Worm (Caenorhabditis elegans): ENCODE data around the gene K06H7.1.

K06H7.1 gene

DNA sequence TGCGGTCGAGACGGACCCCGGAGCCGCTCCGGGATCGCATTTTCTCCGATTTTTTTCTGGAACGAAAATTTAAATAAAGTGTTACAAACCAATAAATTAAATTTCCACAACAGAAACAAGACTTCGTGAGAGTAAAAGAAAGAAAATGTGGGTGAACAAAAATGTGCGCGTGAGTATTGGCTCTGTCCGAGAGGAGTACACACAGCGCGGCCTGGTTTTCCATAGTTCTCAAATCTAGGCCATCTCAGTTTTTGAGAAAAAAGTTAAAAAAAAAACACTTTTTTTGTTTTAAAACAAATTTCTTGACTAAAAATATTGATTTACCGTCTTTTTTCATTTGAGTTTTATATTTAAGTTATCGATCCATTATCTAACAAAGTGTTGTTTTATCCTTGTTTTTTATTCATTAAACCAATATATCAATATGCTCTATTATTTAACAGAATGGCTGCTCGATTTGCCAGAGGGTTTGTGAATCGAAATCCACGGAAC, 45.5 kb downstream of the K06H7.1 start, which contains the start of the genes C14B9.8 and mrpl-18 (continued):
- TF ChIP-seq pax-3 (tag; optimal IDR thresholded peaks at IDR 0.05) (peak; percentile 70), sptf-1 (tag; optimal IDR thresholded peaks at IDR 0.05) (no peak), elt-3 (tag; optimal IDR thresholded peaks at IDR 0.05) (peak in 2 of 6 experiments; percentile 20 to 43), ama-1 (optimal IDR thresholded peaks at IDR 0.05) (no peak), Y116A8C.19 (tag; optimal IDR thresholded peaks at IDR 0.05; ENCODE audit: borderline replicate concordance) (peak; percentile 63), ets-5 (GFP tag; IDR thresholded peaks at IDR 0.05) (no peak), ces-1 (GFP tag; optimal IDR thresholded peaks at IDR 0.05) (no peak), zag-1 (tag; optimal IDR thresholded peaks at IDR 0.05) (no peak), ceh-8 (GFP tag; optimal IDR thresholded peaks at IDR 0.05) (no peak), fos-1 (tag; optimal IDR thresholded peaks at IDR 0.05) (no peak), nhr-237 (tag; optimal IDR thresholded peaks at IDR 0.05) (no peak), isw-1 (GFP tag; IDR thresholded peaks at IDR 0.05) (peak; percentile 66), nhr-90 (tag; optimal IDR thresholded peaks at IDR 0.05; ENCODE audit: poor library complexity) (peak; percentile 89), unc-62 (GFP tag; optimal IDR thresholded peaks at IDR 0.05) (no peak), aly-2 (tag; optimal IDR thresholded peaks at IDR 0.05) (peak; percentile 22), tlp-1 (tag; optimal IDR thresholded peaks at IDR 0.05) (no peak), ztf-4 (tag; optimal IDR thresholded peaks at IDR 0.05) (no peak), efl-1 (optimal IDR thresholded peaks at IDR 0.05) (peak; percentile 69 to 73), efl-1 (GFP tag; optimal IDR thresholded peaks at IDR 0.05 in 1 of 2) (peak; percentile 66 to 97), tbx-2 (tag; optimal IDR thresholded peaks at IDR 0.05) (peak; percentile 83), F16B12.6 (tag; optimal IDR thresholded peaks at IDR 0.05) (peak; percentile 43), egl-13 (tag; optimal IDR thresholded peaks at IDR 0.05) (peak; percentile 81), lir-3 (tag; optimal IDR thresholded peaks at IDR 0.05; ENCODE audit: poor library complexity) (peak; percentile 95), mep-1 (tag; optimal IDR thresholded peaks at IDR 0.05) (peak; percentile 73), zip-4 (GFP tag; optimal IDR thresholded peaks at IDR 0.05) (peak; percentile 6), jun-1 (tag; optimal IDR thresholded peaks at IDR 0.05) (no peak), lin-14 (GFP tag; optimal IDR thresholded peaks at IDR 0.05) (peak; percentile 62), unc-98 (GFP tag; IDR thresholded peaks at IDR 0.05) (peak; percentile 61), skn-1 (tag; optimal IDR thresholded peaks at IDR 0.05) (peak; percentile 13), snu-23 (GFP tag; optimal IDR thresholded peaks at IDR 0.05) (peak; percentile 73), nhr-71 (tag; optimal IDR thresholded peaks at IDR 0.05) (peak; percentile 87), nhr-11 (tag; optimal IDR thresholded peaks at IDR 0.05) (no peak), C04F5.9 (tag; optimal IDR thresholded peaks at IDR 0.05) (peak; percentile 78), xbp-1 (tag; optimal IDR thresholded peaks at IDR 0.05) (peak; percentile 80), elt-2 (tag; optimal IDR thresholded peaks at IDR 0.05) (peak; percentile 47), irx-1 (tag; optimal IDR thresholded peaks at IDR 0.05) (peak; percentile 94), nhr-19 (GFP tag; conservative IDR thresholded peaks at IDR 0.05) (peak; percentile 70), sox-4 (tag; optimal IDR thresholded peaks at IDR 0.05) (peak; percentile 78), lin-39 (tag; optimal IDR thresholded peaks at IDR 0.05) (peak; percentile 54), lin-13 (GFP tag; optimal IDR thresholded peaks at IDR 0.05) (peak; percentile 50), dpl-1 (GFP tag; optimal IDR thresholded peaks at IDR 0.05) (peak; percentile 54 to 71 (median 69)), mab-9 (GFP tag; IDR thresholded peaks at IDR 0.05) (peak; percentile 64; the same call in 1 of the 2 replicates), C16A3.4 (tag; optimal IDR thresholded peaks at IDR 0.05) (peak; percentile 29), hpl-2 (GFP tag; optimal IDR thresholded peaks at IDR 0.05) (no peak)

DNA sequence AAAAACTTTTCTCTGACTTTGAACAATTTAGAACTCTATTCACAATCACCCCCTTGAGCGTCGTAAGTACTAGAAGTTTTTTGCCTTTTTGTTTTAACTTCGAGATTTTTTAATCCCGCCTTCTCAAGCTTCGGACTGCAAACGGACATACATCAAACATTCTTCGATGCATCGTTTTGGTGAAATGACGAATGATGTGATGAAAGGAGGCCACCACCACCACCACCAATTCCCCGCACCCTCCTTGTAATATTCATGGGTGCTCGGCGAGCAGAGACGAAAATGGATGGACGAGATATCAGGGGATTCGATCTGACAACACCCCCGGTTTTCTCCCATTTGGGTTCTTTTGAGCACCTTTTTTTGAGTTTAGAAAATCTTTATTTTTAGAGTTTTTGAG, 46.8 kb downstream of the K06H7.1 start:
- TF ChIP-seq vab-15 (tag; optimal IDR thresholded peaks at IDR 0.05) (no peak), nhr-237 (tag; optimal IDR thresholded peaks at IDR 0.05) (no peak), rnt-1 (tag; optimal IDR thresholded peaks at IDR 0.05) (no peak), mab-9 (GFP tag; IDR thresholded peaks at IDR 0.05) (peak; percentile 86)

Measured in whole organism, L1 larva.